Worm (Caenorhabditis elegans): ENCODE measurements around the gene ghi-1.

Gene ghi-1

DNA sequence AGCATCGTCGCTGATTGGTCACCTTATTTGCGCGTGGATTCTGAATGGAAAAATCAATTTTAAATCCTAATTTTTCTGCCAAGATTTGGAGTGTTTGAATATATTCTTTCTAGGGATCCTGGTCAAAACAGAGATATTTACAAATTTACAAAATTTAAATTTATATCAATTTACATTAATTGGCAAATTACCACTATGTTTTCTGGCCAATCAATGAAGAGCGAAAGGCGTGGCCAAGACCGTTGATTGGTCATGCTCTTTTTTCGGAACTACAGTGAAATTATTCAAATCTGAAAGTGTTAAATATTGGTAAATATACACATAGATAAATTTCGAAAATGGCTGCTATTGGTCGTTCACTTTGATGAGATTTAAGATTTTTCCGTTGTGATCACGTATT lies 3.8 kb upstream of the ghi-1 start:
- TF ChIP-seq alr-1 (tag; optimal IDR thresholded peaks at IDR 0.05) (no peak), crh-2 (tag; optimal IDR thresholded peaks at IDR 0.05) (no peak), lin-11 (tag; optimal IDR thresholded peaks at IDR 0.05) (no peak), nhr-23 (tag; optimal IDR thresholded peaks at IDR 0.05) (no peak), egl-27 (tag; optimal IDR thresholded peaks at IDR 0.05) (no peak), ceh-82 (tag; optimal IDR thresholded peaks at IDR 0.05) (no peak), nhr-11 (tag; optimal IDR thresholded peaks at IDR 0.05) (no peak), elt-1 (tag; optimal IDR thresholded peaks at IDR 0.05) (no peak), nhr-129 (tag; optimal IDR thresholded peaks at IDR 0.05) (no peak)

DNA sequence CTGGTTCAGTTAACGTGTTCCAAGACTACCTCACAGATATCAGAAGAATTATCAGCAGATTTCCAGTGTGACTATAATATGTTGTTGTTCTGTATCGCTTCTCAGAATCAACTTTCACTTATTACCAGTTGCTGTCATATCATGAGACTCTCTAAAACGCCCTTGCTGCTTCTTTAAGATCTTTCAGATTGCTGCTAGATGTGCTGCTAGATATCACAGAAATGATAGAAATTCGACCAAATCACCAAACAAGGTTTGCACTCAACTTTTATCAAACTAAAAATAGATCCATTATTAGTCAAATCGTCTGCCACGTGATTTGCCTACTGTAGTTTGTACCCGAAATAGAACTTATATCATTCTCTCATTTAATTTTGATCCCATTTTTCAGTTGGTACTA lies 2.0 kb upstream of the ghi-1 start:
- TF ChIP-seq mbf-1 (tag; optimal IDR thresholded peaks at IDR 0.05) = no peak
- no peak for TF ChIP-seq mab-5 (tag; optimal IDR thresholded peaks at IDR 0.05)
- peak; percentile 2 for TF ChIP-seq nhr-25 (tag; optimal IDR thresholded peaks at IDR 0.05)
- no peak for TF ChIP-seq nhr-21 (tag; optimal IDR thresholded peaks at IDR 0.05)
- no peak for TF ChIP-seq sma-9 (GFP tag; optimal IDR thresholded peaks at IDR 0.05)
- no peak for TF ChIP-seq sma-9 (tag; optimal IDR thresholded peaks at IDR 0.05)
- TF ChIP-seq sma-3 (GFP tag; optimal IDR thresholded peaks at IDR 0.05) = peak; percentile 10

DNA sequence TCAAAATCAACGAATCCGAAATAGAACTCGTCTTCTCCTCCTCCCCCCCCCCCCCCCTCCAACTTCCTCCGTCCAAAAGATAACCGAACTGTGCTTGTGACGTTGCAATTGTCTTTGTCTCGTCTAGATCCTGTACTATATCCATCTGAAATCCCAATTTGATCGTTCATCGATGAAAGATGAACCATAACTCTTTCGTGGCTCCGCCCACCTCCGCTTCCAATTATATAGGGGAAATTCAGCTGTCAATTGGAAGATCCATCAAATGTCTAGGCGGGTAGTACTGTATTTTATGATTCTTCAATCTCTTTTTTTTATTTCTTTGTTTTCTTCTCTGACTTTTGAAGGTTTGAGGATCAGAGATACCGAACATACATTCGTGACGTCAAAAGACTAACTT lies 1.2 kb upstream of the ghi-1 start:
- TF ChIP-seq nhr-6 (tag; optimal IDR thresholded peaks at IDR 0.05) = no peak
- TF ChIP-seq sma-9 (GFP tag; optimal IDR thresholded peaks at IDR 0.05) = peak; percentile 4
- TF ChIP-seq sma-9 (tag; optimal IDR thresholded peaks at IDR 0.05) = no peak
- no peak for TF ChIP-seq nhr-11 (tag; optimal IDR thresholded peaks at IDR 0.05)

DNA sequence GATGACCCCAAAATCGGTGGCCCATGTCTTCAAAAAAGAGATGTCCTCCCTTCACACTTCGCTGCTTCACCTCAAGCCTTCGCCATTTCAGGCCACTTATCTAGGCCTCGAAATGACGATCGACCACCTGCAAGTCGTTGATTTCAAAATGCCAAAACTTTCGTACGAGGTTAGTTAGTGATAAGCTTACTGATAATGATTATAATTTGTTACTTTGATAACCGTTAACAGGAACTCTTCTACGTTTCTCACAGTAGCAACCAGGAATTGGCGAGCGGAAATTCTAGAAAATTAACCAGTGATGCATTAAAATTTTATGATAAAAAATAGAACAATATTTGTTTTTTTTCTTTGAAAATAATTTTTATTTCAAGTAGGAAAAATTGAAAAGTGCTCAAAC lies 327 bp downstream of the ghi-1 start:
- TF ChIP-seq fos-1 (tag; optimal IDR thresholded peaks at IDR 0.05) (peak; percentile 79), unc-62 (GFP tag; optimal IDR thresholded peaks at IDR 0.05) (no peak)

DNA sequence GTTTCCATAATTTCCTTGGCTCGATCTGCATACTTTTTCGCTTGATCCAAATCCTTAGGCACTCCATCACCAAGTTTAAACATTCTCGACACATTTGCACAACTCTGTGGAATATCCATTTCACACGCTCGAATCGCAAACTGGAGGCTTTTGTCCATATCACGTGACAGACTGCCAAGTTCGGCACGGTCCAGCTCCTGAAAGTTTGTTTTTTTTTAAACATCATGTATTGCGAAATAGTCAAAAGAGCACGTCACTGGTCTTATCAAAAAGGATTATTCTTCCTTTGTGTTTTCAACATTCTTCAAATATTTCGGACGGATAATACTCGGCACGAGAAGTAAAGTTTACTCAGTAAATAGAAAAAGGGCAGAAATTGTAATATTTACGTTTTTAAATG lies 2.7 kb downstream of the ghi-1 start:
- TF ChIP-seq ZK546.5 (tag; optimal IDR thresholded peaks at IDR 0.05) = no peak
- no peak for TF ChIP-seq ceh-82 (tag; optimal IDR thresholded peaks at IDR 0.05)
- no peak for TF ChIP-seq ztf-4 (tag; optimal IDR thresholded peaks at IDR 0.05)

DNA sequence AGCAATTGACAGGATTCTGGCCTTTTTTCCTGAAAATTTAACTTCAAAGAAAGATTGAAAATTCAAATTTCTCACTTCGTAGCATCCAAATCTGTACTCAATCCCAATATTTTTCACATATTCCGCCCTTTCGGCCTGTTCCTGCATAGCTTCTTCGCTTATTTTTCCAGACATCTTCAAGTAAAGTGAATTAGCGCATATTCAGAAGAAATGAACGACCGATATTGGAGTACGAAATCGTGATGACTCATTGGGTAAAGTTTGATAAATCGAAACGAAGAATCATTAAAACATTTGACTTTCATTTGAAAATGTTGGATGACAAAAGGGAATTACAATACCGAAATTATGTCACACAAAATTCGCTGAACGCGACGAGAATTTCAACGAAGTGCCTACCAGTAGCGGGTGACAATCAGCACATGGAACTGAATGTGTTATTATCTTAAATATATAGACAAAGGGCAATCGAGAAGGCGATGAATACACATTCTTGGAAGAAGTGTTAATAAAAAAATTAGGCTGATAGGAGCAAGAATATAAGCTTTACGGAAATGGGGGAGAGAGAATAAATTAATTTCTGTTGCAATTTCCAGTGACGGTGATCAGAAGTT lies 4.5 kb downstream of the ghi-1 start, which contains the start of gene coa-7:
Gene coa-7 (minus strand): TSS at position 174 of the 614 bp plus-strand sequence.
- TF ChIP-seq nhr-11 (tag; optimal IDR thresholded peaks at IDR 0.05) (no peak), Y55F3AM.14 (GFP tag; optimal IDR thresholded peaks at IDR 0.05) (no peak), alr-1 (tag; optimal IDR thresholded peaks at IDR 0.05) (no peak), peb-1 (tag; optimal IDR thresholded peaks at IDR 0.05) (no peak), unc-55 (GFP tag; optimal IDR thresholded peaks at IDR 0.05) (no peak), nhr-12 (tag; optimal IDR thresholded peaks at IDR 0.05) (no peak), ama-1 (optimal IDR thresholded peaks at IDR 0.05) (no peak), ceh-82 (tag; optimal IDR thresholded peaks at IDR 0.05) (no peak), elt-1 (tag; optimal IDR thresholded peaks at IDR 0.05) (no peak), fos-1 (tag; optimal IDR thresholded peaks at IDR 0.05) (no peak), skn-1 (tag; optimal IDR thresholded peaks at IDR 0.05) (no peak)

DNA sequence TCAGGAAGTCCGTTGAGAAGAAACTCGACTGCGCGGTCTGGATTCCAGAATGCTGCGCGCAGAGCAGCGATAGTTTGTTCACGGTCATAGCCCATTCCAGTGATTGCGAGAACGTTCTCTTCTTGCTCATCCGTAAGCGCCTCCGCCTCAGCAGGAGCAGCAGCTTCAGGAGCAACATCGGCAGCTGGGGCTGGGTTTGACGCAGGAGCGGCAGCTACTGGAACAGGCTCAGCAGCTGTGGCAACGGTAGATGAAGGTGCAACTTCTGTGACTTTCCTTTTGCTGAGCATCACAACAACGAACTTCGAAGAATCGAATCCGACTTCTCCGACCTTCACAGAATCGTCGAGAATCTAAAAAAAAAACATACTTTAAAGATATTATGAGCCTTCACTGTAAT lies 5.6 kb downstream of the ghi-1 start:
- TF ChIP-seq nhr-12 (tag; optimal IDR thresholded peaks at IDR 0.05) = no peak
- TF ChIP-seq ceh-82 (tag; optimal IDR thresholded peaks at IDR 0.05) = no peak
- TF ChIP-seq Y55F3AM.14 (GFP tag; optimal IDR thresholded peaks at IDR 0.05) = no peak
- no peak for TF ChIP-seq ama-1 (optimal IDR thresholded peaks at IDR 0.05)
- TF ChIP-seq lin-13 (GFP tag; optimal IDR thresholded peaks at IDR 0.05) = no peak
- no peak for TF ChIP-seq mdl-1 (tag; optimal IDR thresholded peaks at IDR 0.05)
- no peak for TF ChIP-seq nhr-10 (tag; optimal IDR thresholded peaks at IDR 0.05)
- TF ChIP-seq skn-1 (tag; optimal IDR thresholded peaks at IDR 0.05) = no peak
- TF ChIP-seq ztf-1 (GFP tag; conservative IDR thresholded peaks at IDR 0.05) = no peak
- TF ChIP-seq ceh-16 (tag; optimal IDR thresholded peaks at IDR 0.05) = no peak
- TF ChIP-seq mbf-1 (tag; optimal IDR thresholded peaks at IDR 0.05) = no peak
- TF ChIP-seq ZK546.5 (tag; optimal IDR thresholded peaks at IDR 0.05) = no peak
- TF ChIP-seq nhr-6 (tag; optimal IDR thresholded peaks at IDR 0.05) = no peak
- no peak for TF ChIP-seq nhr-11 (tag; optimal IDR thresholded peaks at IDR 0.05)
- no peak for TF ChIP-seq ztf-11 (tag; optimal IDR thresholded peaks at IDR 0.05)

Data from whole organism, L2 larva.